Worm (Caenorhabditis elegans): Measurements from ENCODE around the gene str-180.

- no peak for TF ChIP-seq unc-62 (GFP tag; optimal IDR thresholded peaks at IDR 0.05)
- peak; percentile 7 for TF ChIP-seq nhr-25 (tag; optimal IDR thresholded peaks at IDR 0.05)
Measured at ce11 chrV:6706771-6707170, 38.1 kb upstream of the str-180 start, which contains the start of gene W02F12.4.
